Worm (Caenorhabditis elegans) whole organism, young adult: ENCODE results near the gene Y57A10A.31.

ENCODE experiments used
- B0035.1 ChIP-seq: sonication (generic microtip); optimal IDR thresholded peaks from 2 replicates; lab custom pipeline; 2016; ENCODE audit warnings: missing genetic modification characterization, mild to moderate bottlenecking, missing compliant biosample characterization, missing genotype, missing genetic modification reagents
- B0336.3 ChIP-seq: fragments of 200-800 bp; sonication (Bioruptor generic); IDR thresholded peaks from 2 replicates; pipeline ENCODE4 v1.3.6; 2022; ENCODE audit warnings: missing genetic modification characterization, missing compliant biosample characterization
- C17E4.6 ChIP-seq: fragments of 200-800 bp; sonication (Bioruptor generic); IDR thresholded peaks from 2 replicates; pipeline ENCODE4 v1.3.6; 2022; ENCODE audit warnings: missing genetic modification reagents, missing genetic modification characterization, missing compliant biosample characterization
- F10E7.11 ChIP-seq: sonication (generic microtip); optimal IDR thresholded peaks from 2 replicates; lab custom pipeline; 2017; ENCODE audit warnings: mild to moderate bottlenecking, missing genetic modification characterization, moderate library complexity, missing compliant biosample characterization
- F33H1.4 ChIP-seq: fragments of 200-800 bp; sonication (Bioruptor generic); IDR thresholded peaks from 2 replicates; pipeline ENCODE4 v1.3.6; 2022; ENCODE audit warnings: missing genetic modification reagents, missing genetic modification characterization, missing compliant biosample characterization
- F39B2.1 ChIP-seq: fragments of 200-800 bp; sonication (Bioruptor generic); IDR thresholded peaks from 2 replicates; pipeline ENCODE4 v1.3.6; 2022; ENCODE audit warnings: missing genetic modification reagents, missing genetic modification characterization, missing compliant biosample characterization
- F57A8.1 ChIP-seq: fragments of 200-800 bp; sonication (Bioruptor generic); optimal IDR thresholded peaks from 2 replicates; lab custom pipeline; 2018; ENCODE audit warnings: mild to moderate bottlenecking, missing genetic modification characterization, moderate library complexity, missing compliant biosample characterization
- K11D2.4 ChIP-seq: fragments of 200-800 bp; sonication (Bioruptor generic); IDR thresholded peaks from 2 replicates; pipeline ENCODE4 v1.3.6; 2022; ENCODE audit warnings: missing genetic modification reagents, missing genetic modification characterization, missing compliant biosample characterization
- K12H6.12 ChIP-seq: fragments of 200-800 bp; sonication (Bioruptor generic); optimal IDR thresholded peaks from 2 replicates; lab custom pipeline; 2018; ENCODE audit warnings: mild to moderate bottlenecking, missing genetic modification characterization, missing compliant biosample characterization
- T07F8.4 ChIP-seq: sonication (generic microtip); optimal IDR thresholded peaks from 2 replicates; lab custom pipeline; 2016; ENCODE audit warnings: mild to moderate bottlenecking, missing genetic modification characterization, moderate library complexity, missing compliant biosample characterization
- T26A5.8 ChIP-seq: sonication (generic microtip); optimal IDR thresholded peaks from 2 replicates; lab custom pipeline; 2016; ENCODE audit warnings: missing genetic modification characterization, missing compliant biosample characterization
- Y53G8AR.9 ChIP-seq: fragments of 200-800 bp; sonication (Bioruptor generic); conservative IDR thresholded peaks from 2 replicates; pipeline ENCODE4 v1.3.6; 2022; ENCODE audit warnings: missing genetic modification reagents, missing genetic modification characterization, missing compliant biosample characterization
- Y95B8A.8 ChIP-seq: fragments of 200-800 bp; sonication (Bioruptor generic); IDR thresholded peaks from 2 replicates; pipeline ENCODE4 v1.3.6; 2022; ENCODE audit warnings: missing genetic modification reagents, missing genetic modification characterization, missing compliant biosample characterization
- aptf-3 ChIP-seq: fragments of 200-800 bp; sonication (Bioruptor generic); IDR thresholded peaks from 2 replicates; pipeline ENCODE4 v1.3.6; 2022; ENCODE audit warnings: missing genetic modification characterization, missing compliant biosample characterization
- attf-3 ChIP-seq: fragments of 200-800 bp; sonication (Bioruptor generic); conservative IDR thresholded peaks from 2 replicates; pipeline ENCODE4 v1.3.6; 2022; ENCODE audit warnings: missing genetic modification reagents, missing genetic modification characterization, missing compliant biosample characterization
- ccch-3 ChIP-seq: fragments of 200-800 bp; sonication (Bioruptor generic); optimal IDR thresholded peaks from 2 replicates; lab custom pipeline; 2018; ENCODE audit warnings: mild to moderate bottlenecking, missing genetic modification characterization, missing compliant biosample characterization
- ceh-27 ChIP-seq: fragments of 200-800 bp; sonication (Bioruptor generic); optimal IDR thresholded peaks from 2 replicates; lab custom pipeline; 2018; ENCODE audit warnings: mild to moderate bottlenecking, missing genetic modification characterization, moderate library complexity, missing compliant biosample characterization
- ceh-58 ChIP-seq: fragments of 200-800 bp; sonication (Bioruptor generic); IDR thresholded peaks from 2 replicates; pipeline ENCODE4 v1.3.6; 2022; ENCODE audit warnings: missing genetic modification characterization, missing compliant biosample characterization
- egrh-3 ChIP-seq: fragments of 200-800 bp; sonication (Bioruptor generic); IDR thresholded peaks from 2 replicates; pipeline ENCODE4 v1.3.6; 2022; ENCODE audit warnings: missing genetic modification reagents, missing genetic modification characterization, missing compliant biosample characterization
- fkh-3 ChIP-seq: sonication (generic microtip); optimal IDR thresholded peaks from 2 replicates; lab custom pipeline; 2016; ENCODE audit warnings: mild to moderate bottlenecking, missing genetic modification characterization, missing compliant biosample characterization
- hmg-1.2 ChIP-seq: fragments of 200-800 bp; sonication (Bioruptor generic); IDR thresholded peaks from 2 replicates; pipeline ENCODE4 v1.3.6; 2022; ENCODE audit warnings: missing genetic modification reagents, missing genetic modification characterization, missing compliant biosample characterization
- hmg-20 ChIP-seq: fragments of 200-800 bp; sonication (Bioruptor generic); IDR thresholded peaks from 2 replicates; pipeline ENCODE4 v1.3.6; 2022; ENCODE audit warnings: missing genetic modification reagents, missing genetic modification characterization, missing compliant biosample characterization
- let-526 ChIP-seq: fragments of 200-800 bp; sonication (Bioruptor generic); IDR thresholded peaks from 2 replicates; pipeline ENCODE4 v1.3.6; 2022; ENCODE audit warnings: missing genetic modification reagents, missing genetic modification characterization, missing compliant biosample characterization
- lin-26 ChIP-seq: fragments of 200-800 bp; sonication (Bioruptor generic); IDR thresholded peaks from 2 replicates; pipeline ENCODE4 v1.3.6; 2022; ENCODE audit warnings: missing genetic modification reagents, missing genetic modification characterization, missing compliant biosample characterization
- lin-35 ChIP-seq, 3 experiments: fragments of 150-350 bp in 2 of 3; sonication (generic microtip) in 1 of 3; optimal IDR thresholded peaks; 2 replicates each; lab custom pipeline; 2014 to 2018; ENCODE audit warnings: missing biosample characterization in 3 of 3, missing genetic modification characterization in 3 of 3, missing genetic modification reagents in 3 of 3
- lin-40 ChIP-seq: sonication (generic microtip); optimal IDR thresholded peaks from 2 replicates; lab custom pipeline; 2016; ENCODE audit warnings: missing genetic modification characterization, mild to moderate bottlenecking, missing compliant biosample characterization, missing genotype, missing genetic modification reagents
- lin-54 ChIP-seq: fragments of 200-800 bp; sonication (Bioruptor generic); optimal IDR thresholded peaks from 2 replicates; lab custom pipeline; 2018; ENCODE audit warnings: mild to moderate bottlenecking, missing genetic modification characterization, missing compliant biosample characterization
- lir-1 ChIP-seq: fragments of 200-800 bp; sonication (Bioruptor generic); conservative IDR thresholded peaks from 2 replicates; pipeline ENCODE4 v1.3.6; 2022; ENCODE audit warnings: missing genetic modification reagents, missing genetic modification characterization, missing compliant biosample characterization
- madf-8 ChIP-seq: fragments of 200-800 bp; sonication (Bioruptor generic); conservative IDR thresholded peaks from 2 replicates; pipeline ENCODE4 v1.3.6; 2022; ENCODE audit warnings: missing genetic modification reagents, missing genetic modification characterization, missing compliant biosample characterization
- mcd-1 ChIP-seq: fragments of 200-800 bp; sonication (Bioruptor generic); IDR thresholded peaks from 2 replicates; pipeline ENCODE4 v1.3.6; 2022; ENCODE audit warnings: missing genetic modification reagents, missing genetic modification characterization, missing compliant biosample characterization
- mel-28 ChIP-seq: sonication (generic microtip); optimal IDR thresholded peaks from 2 replicates; lab custom pipeline; 2016; ENCODE audit warnings: borderline replicate concordance, mild to moderate bottlenecking, missing genetic modification characterization, missing compliant biosample characterization
- mxl-1 ChIP-seq: sonication (generic microtip); optimal IDR thresholded peaks from 2 replicates; lab custom pipeline; 2016; ENCODE audit warnings: missing genetic modification characterization, missing compliant biosample characterization
- nfyb-1 ChIP-seq: fragments of 200-800 bp; sonication (Bioruptor generic); IDR thresholded peaks from 2 replicates; pipeline ENCODE4 v1.3.6; 2022; ENCODE audit warnings: missing genetic modification reagents, missing genetic modification characterization, missing compliant biosample characterization
- pbrm-1 ChIP-seq: fragments of 200-800 bp; sonication (Bioruptor generic); IDR thresholded peaks from 2 replicates; pipeline ENCODE4 v1.3.6; 2022; ENCODE audit warnings: missing genetic modification reagents, missing genetic modification characterization, missing compliant biosample characterization
- rcor-1 ChIP-seq: fragments of 200-800 bp; sonication (Bioruptor generic); IDR thresholded peaks from 2 replicates; pipeline ENCODE4 v1.3.6; 2022; ENCODE audit warnings: missing genetic modification reagents, missing genetic modification characterization, missing compliant biosample characterization
- rpc-1 ChIP-seq, 2 experiments: fragments of 150-350 bp in 1 of 2; sonication (generic microtip) in 1 of 2; optimal IDR thresholded peaks; 2 replicates each; lab custom pipeline; 2014 to 2018; ENCODE audit warnings: missing biosample characterization in 1 of 2, missing genetic modification characterization in 1 of 2, missing genetic modification reagents in 1 of 2, missing genotype in 1 of 2
- snpc-3.4 ChIP-seq: sonication (generic microtip); optimal IDR thresholded peaks from 2 replicates; lab custom pipeline; 2017; ENCODE audit warnings: missing genetic modification characterization, mild to moderate bottlenecking, missing compliant biosample characterization, antibody characterized with exemption, moderate library complexity, missing genotype, missing genetic modification reagents
- snpc-4 ChIP-seq, 5 experiments: fragments of 150-350 bp in 1 of 5; sonication (generic microtip) in 4 of 5; optimal IDR thresholded peaks; 2 replicates each; lab custom pipeline; 2014 to 2018; ENCODE audit warnings: missing genetic modification characterization in 5 of 5, missing biosample characterization in 3 of 5, antibody characterized with exemption in 2 of 5, mild to moderate bottlenecking in 2 of 5, missing compliant biosample characterization in 2 of 5, missing genotype in 2 of 5, moderate library complexity in 2 of 5, missing genetic modification reagents in 1 of 5
- unc-62 ChIP-seq: fragments of 150-350 bp; optimal IDR thresholded peaks from 2 replicates; lab custom pipeline; 2014; ENCODE audit warnings: missing biosample characterization, missing genetic modification reagents, missing genetic modification characterization
- zfh-2 ChIP-seq: fragments of 200-800 bp; sonication (Bioruptor generic); conservative IDR thresholded peaks from 2 replicates; pipeline ENCODE4 v1.3.6; 2022; ENCODE audit warnings: missing genetic modification reagents, missing genetic modification characterization, missing compliant biosample characterization
- ztf-26 ChIP-seq: sonication (generic microtip); optimal IDR thresholded peaks from 2 replicates; lab custom pipeline; 2017; ENCODE audit warnings: missing genetic modification characterization, missing compliant biosample characterization
- ztf-3 ChIP-seq: fragments of 200-800 bp; sonication (Bioruptor generic); optimal IDR thresholded peaks from 2 replicates; lab custom pipeline; 2018; ENCODE audit warnings: mild to moderate bottlenecking, missing genetic modification characterization, missing compliant biosample characterization

Y57A10A.31 gene

ce11 chrII:12339152-12339551 lies 50.0 kb downstream of the Y57A10A.31 start:
- TF ChIP-seq mel-28 (tag; lab: Kevin White, UChicago), result no peak
- no peak for TF ChIP-seq snpc-4 (GFP tag; optimal IDR thresholded peaks at IDR 0.05; lab: Kevin White, UChicago)
- peak in 2 of 4 experiments; percentile 13 to 37 for TF ChIP-seq snpc-4 (tag; optimal IDR thresholded peaks at IDR 0.05; lab: Kevin White, UChicago)
- TF ChIP-seq lin-40, result peak; percentile 59
- no peak for TF ChIP-seq K11D2.4 (GFP tag; lab: Robert Waterston, UW)
- TF ChIP-seq rcor-1 (GFP tag; lab: Robert Waterston, UW), result no peak
- peak; percentile 0 for TF ChIP-seq K12H6.12
- TF ChIP-seq lin-35 (GFP tag; optimal IDR thresholded peaks at IDR 0.05; lab: Kevin White, UChicago), result peak in 1 of 3 experiments; percentile 10
- no peak for TF ChIP-seq Y53G8AR.9 (GFP tag; lab: Robert Waterston, UW)
- peak; percentile 56 for TF ChIP-seq ceh-27 (GFP tag; lab: Kevin White, UChicago)
- TF ChIP-seq hmg-1.2 (GFP tag; lab: Robert Waterston, UW), result peak; percentile 90
- no peak for TF ChIP-seq attf-3 (GFP tag; lab: Robert Waterston, UW)
- TF ChIP-seq nfyb-1 (GFP tag; lab: Robert Waterston, UW), result peak; percentile 98
- TF ChIP-seq lir-1, result peak; percentile 96
- TF ChIP-seq, all 124 proteins: peak for 8

ce11 chrII:12339644-12340043 lies 50.5 kb downstream of the Y57A10A.31 start, which contains the start of gene sop-2:
Gene sop-2 (plus strand): TSS chrII:12339944.
- no peak for TF ChIP-seq mel-28 (tag; lab: Kevin White, UChicago)
- TF ChIP-seq fkh-3 (tag; lab: Kevin White, UChicago), result no peak
- no peak for TF ChIP-seq snpc-3.4 (tag; lab: Kevin White, UChicago)
- no peak for TF ChIP-seq mxl-1 (tag; lab: Kevin White, UChicago)
- TF ChIP-seq C17E4.6 (GFP tag; lab: Robert Waterston, UW), result no peak
- TF ChIP-seq madf-8 (GFP tag; lab: Robert Waterston, UW), result no peak
- no peak for TF ChIP-seq B0336.3 (GFP tag; lab: Robert Waterston, UW)
- no peak for TF ChIP-seq Y95B8A.8
- no peak for TF ChIP-seq lin-54 (GFP tag; lab: Kevin White, UChicago)
- TF ChIP-seq ztf-3 (GFP tag; lab: Kevin White, UChicago), result no peak
- TF ChIP-seq hmg-20 (GFP tag; lab: Robert Waterston, UW), result no peak
- no peak for TF ChIP-seq F33H1.4 (GFP tag; lab: Robert Waterston, UW)

ce11 chrII:12341566-12342223 lies 52.5 kb downstream of the Y57A10A.31 start:
- TF ChIP-seq aptf-3 (GFP tag; lab: Robert Waterston, UW), result no peak
- TF ChIP-seq egrh-3, result peak; percentile 95
- TF ChIP-seq lin-26 (GFP tag; lab: Robert Waterston, UW), result no peak
- TF ChIP-seq ccch-3, result no peak
- no peak for TF ChIP-seq unc-62
- TF ChIP-seq F39B2.1 (GFP tag; lab: Robert Waterston, UW), result no peak
- no peak for TF ChIP-seq attf-3 (GFP tag; lab: Robert Waterston, UW)
- peak; percentile 25; the same call in 1 of the 2 replicates for TF ChIP-seq mcd-1 (GFP tag; lab: Robert Waterston, UW)
- peak; percentile 93 for TF ChIP-seq zfh-2 (GFP tag; lab: Robert Waterston, UW)

ce11 chrII:12342928-12343327 lies 53.7 kb downstream of the Y57A10A.31 start:
- TF ChIP-seq zfh-2 (GFP tag; lab: Robert Waterston, UW) (peak; percentile 74), let-526 (GFP tag; lab: Robert Waterston, UW) (no peak), F57A8.1 (GFP tag; lab: Kevin White, UChicago) (no peak), T07F8.4 (tag; lab: Kevin White, UChicago) (no peak), ztf-26 (tag; lab: Kevin White, UChicago) (no peak), B0035.1 (tag; lab: Kevin White, UChicago) (no peak), ztf-3 (GFP tag; lab: Kevin White, UChicago) (no peak), pbrm-1 (0 out of 2 replicates have a peak, but pooled peaks have one; percentile 22), lin-40 (no peak), ceh-58 (GFP tag; lab: Robert Waterston, UW) (no peak), T26A5.8 (tag; lab: Kevin White, UChicago) (no peak), egrh-3 (peak; percentile 67; the same call in 1 of the 2 replicates), rpc-1 (optimal IDR thresholded peaks at IDR 0.05; lab: Kevin White, UChicago) (no peak), rpc-1 (tag; optimal IDR thresholded peaks at IDR 0.05; lab: Kevin White, UChicago) (no peak), F10E7.11 (tag; lab: Kevin White, UChicago) (no peak), K11D2.4 (GFP tag; lab: Robert Waterston, UW) (no peak)
